Worm (Caenorhabditis elegans): Measurements from ENCODE around the gene T19C3.6.

T19C3.6 gene

DNA sequence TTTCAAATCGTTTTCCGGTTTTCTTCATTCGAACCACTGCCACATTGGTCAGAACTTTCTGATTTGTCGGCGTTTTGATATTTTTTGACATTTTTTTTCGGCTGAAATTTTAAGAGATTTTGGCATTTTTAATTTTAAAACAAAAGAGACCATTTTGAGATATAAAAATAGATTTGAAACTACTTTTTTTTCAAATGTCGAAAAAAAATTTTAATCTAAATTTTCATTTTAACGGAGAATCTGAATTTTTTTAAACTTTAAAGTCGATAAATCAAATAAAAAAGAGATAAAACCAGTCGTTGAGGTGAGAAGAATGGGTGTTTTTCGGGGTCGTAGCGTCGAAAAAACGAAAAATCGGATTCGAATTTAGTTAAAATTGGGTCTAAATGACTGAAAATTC, 7.0 kb upstream of the T19C3.6 start, which contains the start of gene sbds-1:
TSS of gene sbds-1 (minus strand) at position 101 of the 400 bp plus-strand sequence.
- TF ChIP-seq snpc-4 (tag; optimal IDR thresholded peaks at IDR 0.05) (no peak), mdl-1 (tag; optimal IDR thresholded peaks at IDR 0.05) (no peak), unc-62 (GFP tag; optimal IDR thresholded peaks at IDR 0.05) (no peak), tbx-2 (tag; optimal IDR thresholded peaks at IDR 0.05) (no peak), R02D3.7 (tag; optimal IDR thresholded peaks at IDR 0.05) (no peak), nhr-12 (tag; optimal IDR thresholded peaks at IDR 0.05) (no peak)

- TF ChIP-seq nhr-237 (tag; optimal IDR thresholded peaks at IDR 0.05), result no peak
- TF ChIP-seq jun-1 (tag; optimal IDR thresholded peaks at IDR 0.05), result no peak
- no peak for TF ChIP-seq mdl-1 (tag; optimal IDR thresholded peaks at IDR 0.05)
- TF ChIP-seq ztf-4 (tag; optimal IDR thresholded peaks at IDR 0.05), result no peak
- no peak for TF ChIP-seq eor-1 (tag; optimal IDR thresholded peaks at IDR 0.05)
- TF ChIP-seq R02D3.7 (tag; optimal IDR thresholded peaks at IDR 0.05), result no peak
- TF ChIP-seq egl-27 (tag; optimal IDR thresholded peaks at IDR 0.05), result no peak
- no peak for TF ChIP-seq nhr-11 (tag; optimal IDR thresholded peaks at IDR 0.05)
- no peak for TF ChIP-seq fkh-2 (tag; optimal IDR thresholded peaks at IDR 0.05)
- no peak for TF ChIP-seq nhr-67 (tag; optimal IDR thresholded peaks at IDR 0.05)
- TF ChIP-seq nhr-23 (tag; optimal IDR thresholded peaks at IDR 0.05), result no peak
- no peak for TF ChIP-seq snpc-4 (tag; optimal IDR thresholded peaks at IDR 0.05)
- TF ChIP-seq daf-12 (tag; optimal IDR thresholded peaks at IDR 0.05), result no peak
Observed at ce11 chrIII:636067-636466, 4.7 kb upstream of the T19C3.6 start, which contains the start of gene T19C3.7. T19C3.7 (minus strand) TSS chrIII:636167.

DNA sequence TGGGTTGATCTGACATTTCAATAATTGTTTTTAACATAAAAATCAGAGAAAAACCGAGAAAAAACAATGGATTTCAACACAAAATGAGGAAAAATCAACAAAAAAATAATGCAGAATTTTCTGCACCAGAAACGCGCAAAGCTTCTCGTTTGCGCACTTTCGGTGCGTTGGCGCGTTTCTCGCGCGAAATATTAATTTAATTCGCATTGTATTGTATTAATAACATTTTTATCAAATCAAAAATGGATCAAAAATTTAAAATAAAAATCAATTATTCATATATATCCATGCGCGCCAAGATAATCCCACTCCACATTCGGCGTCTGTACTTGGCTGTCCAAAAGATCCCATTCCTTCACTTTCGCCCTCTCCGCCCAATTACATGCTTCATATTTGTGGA, 3.3 kb upstream of the T19C3.6 start, which contains the start of gene fem-2:
TSS of gene fem-2 (minus strand) at position 9 of the 400 bp plus-strand sequence.
- TF ChIP-seq sea-2 (GFP tag; optimal IDR thresholded peaks at IDR 0.05), result no peak
- TF ChIP-seq nhr-67 (tag; optimal IDR thresholded peaks at IDR 0.05), result no peak
- TF ChIP-seq lin-15B (tag; optimal IDR thresholded peaks at IDR 0.05), result peak; percentile 22
- no peak for TF ChIP-seq nhr-237 (tag; optimal IDR thresholded peaks at IDR 0.05)
- TF ChIP-seq skn-1 (tag; optimal IDR thresholded peaks at IDR 0.05), result no peak
- peak; percentile 56 for TF ChIP-seq hmg-11 (tag; optimal IDR thresholded peaks at IDR 0.05)
- TF ChIP-seq snpc-4 (tag; optimal IDR thresholded peaks at IDR 0.05), result peak; percentile 11
- TF ChIP-seq egl-27 (tag; optimal IDR thresholded peaks at IDR 0.05), result no peak
- no peak for TF ChIP-seq R02D3.7 (tag; optimal IDR thresholded peaks at IDR 0.05)
- TF ChIP-seq nhr-43 (tag; optimal IDR thresholded peaks at IDR 0.05; ENCODE audit: poor library complexity, severe bottlenecking), result no peak
- no peak for TF ChIP-seq eor-1 (tag; optimal IDR thresholded peaks at IDR 0.05)
- TF ChIP-seq nhr-76 (tag; optimal IDR thresholded peaks at IDR 0.05), result no peak
- TF ChIP-seq nfya-1 (tag; optimal IDR thresholded peaks at IDR 0.05; ENCODE audit: insufficient read depth), result peak; percentile 41
- TF ChIP-seq lin-39 (tag; optimal IDR thresholded peaks at IDR 0.05), result peak; percentile 8
- no peak for TF ChIP-seq ceh-82 (tag; optimal IDR thresholded peaks at IDR 0.05)
- TF ChIP-seq ZK546.5 (tag; optimal IDR thresholded peaks at IDR 0.05), result no peak
- TF ChIP-seq unc-62 (GFP tag; optimal IDR thresholded peaks at IDR 0.05), result no peak
- no peak for TF ChIP-seq fos-1 (tag; optimal IDR thresholded peaks at IDR 0.05)
- TF ChIP-seq ztf-4 (tag; optimal IDR thresholded peaks at IDR 0.05), result no peak
- no peak for TF ChIP-seq elt-2 (tag; optimal IDR thresholded peaks at IDR 0.05)
- TF ChIP-seq pha-4 (tag; optimal IDR thresholded peaks at IDR 0.05), result peak; percentile 46
- no peak for TF ChIP-seq pqm-1 (tag; optimal IDR thresholded peaks at IDR 0.05)
- no peak for TF ChIP-seq ceh-28 (tag; optimal IDR thresholded peaks at IDR 0.05)
- peak; percentile 23 for TF ChIP-seq nhr-23 (tag; optimal IDR thresholded peaks at IDR 0.05)

DNA sequence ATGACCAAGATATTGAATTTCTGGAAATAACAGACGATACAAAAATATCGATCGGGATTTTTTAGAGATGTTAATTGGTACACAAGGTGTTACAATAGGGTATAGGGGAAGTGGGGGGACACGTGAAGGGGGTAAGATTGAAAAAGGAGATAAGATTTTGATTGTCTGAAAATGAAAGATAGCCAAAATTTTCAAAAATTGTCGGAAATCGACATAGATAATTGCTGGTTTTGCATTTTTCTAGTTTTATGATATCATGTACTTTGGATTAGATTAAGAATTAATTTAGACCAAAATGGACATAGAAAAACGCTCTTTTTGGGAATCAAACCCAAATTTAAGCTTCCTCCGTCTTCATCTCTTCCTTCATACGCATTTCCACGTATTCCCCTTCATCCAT, 3.5 kb downstream of the T19C3.6 start, which contains the start of gene T19C3.5:
TSS of gene T19C3.5 (minus strand) at position 101 of the 400 bp plus-strand sequence.
- TF ChIP-seq ceh-28 (tag; optimal IDR thresholded peaks at IDR 0.05) (no peak), fkh-10 (GFP tag; optimal IDR thresholded peaks at IDR 0.05) (no peak), ztf-4 (tag; optimal IDR thresholded peaks at IDR 0.05) (no peak), nhr-43 (tag; optimal IDR thresholded peaks at IDR 0.05; ENCODE audit: poor library complexity, severe bottlenecking) (no peak), egl-27 (tag; optimal IDR thresholded peaks at IDR 0.05) (no peak), zag-1 (tag; optimal IDR thresholded peaks at IDR 0.05) (no peak), skn-1 (tag; optimal IDR thresholded peaks at IDR 0.05) (no peak), elt-1 (tag; optimal IDR thresholded peaks at IDR 0.05) (no peak), tbx-2 (tag; optimal IDR thresholded peaks at IDR 0.05) (no peak), eor-1 (tag; optimal IDR thresholded peaks at IDR 0.05) (no peak), lsy-12 (tag; optimal IDR thresholded peaks at IDR 0.05) (no peak), pha-4 (tag; optimal IDR thresholded peaks at IDR 0.05) (no peak), ztf-11 (tag; optimal IDR thresholded peaks at IDR 0.05) (no peak)

Measured in whole organism, L3 larva.